Worm (Caenorhabditis elegans) whole organism, midembryonic: ENCODE results near the gene gcy-34.
A peak's percentile ranks its signal among the peaks of the same experiment; 100 is the strongest.

Source experiments
- T22C8.4 ChIP-seq: fragments of 200-800 bp; sonication (Bioruptor generic); IDR thresholded peaks from 2 replicates; pipeline ENCODE4 v1.3.6; 2022; ENCODE audit warnings: missing genetic modification characterization, missing compliant biosample characterization
- cog-1 ChIP-seq: sonication (generic microtip); optimal IDR thresholded peaks from 2 replicates; lab custom pipeline; 2016; ENCODE audit warnings: missing genetic modification characterization, missing compliant biosample characterization
- flt-1 ChIP-seq: fragments of 200-800 bp; sonication (Bioruptor generic); IDR thresholded peaks from 2 replicates; pipeline ENCODE4 v1.3.6; 2022; ENCODE audit warnings: missing genetic modification characterization, missing compliant biosample characterization
- klf-2 ChIP-seq: fragments of 200-800 bp; sonication (Bioruptor generic); conservative IDR thresholded peaks from 2 replicates; pipeline ENCODE4 v1.3.6; 2022; ENCODE audit warnings: missing genetic modification reagents, missing genetic modification characterization, missing compliant biosample characterization
- med-1 ChIP-seq: sonication (generic microtip); optimal IDR thresholded peaks from 2 replicates; lab custom pipeline; 2017; ENCODE audit warnings: missing genetic modification characterization, mild to moderate bottlenecking, missing compliant biosample characterization, antibody characterized with exemption, missing genetic modification reagents; ENCODE audit not compliant: insufficient read depth
- ref-1 ChIP-seq: fragments of 200-800 bp; sonication (Bioruptor generic); conservative IDR thresholded peaks from 2 replicates; pipeline ENCODE4 v1.3.6; 2022; ENCODE audit warnings: missing genetic modification reagents, missing genetic modification characterization, missing compliant biosample characterization
- tab-1 ChIP-seq: fragments of 200-800 bp; sonication (Bioruptor generic); IDR thresholded peaks from 2 replicates; pipeline ENCODE4 v1.3.6; 2022; ENCODE audit warnings: missing genetic modification characterization, missing compliant biosample characterization
- ztf-23 ChIP-seq: fragments of 200-800 bp; sonication (Bioruptor generic); IDR thresholded peaks from 2 replicates; pipeline ENCODE4 v1.3.6; 2022; ENCODE audit warnings: missing genetic modification reagents, missing genetic modification characterization, missing compliant biosample characterization
- ztf-29 ChIP-seq: fragments of 200-800 bp; sonication (Bioruptor generic); IDR thresholded peaks from 2 replicates; pipeline ENCODE4 v1.3.6; 2022; ENCODE audit warnings: missing genetic modification reagents, missing genetic modification characterization, missing compliant biosample characterization

The gcy-34 gene

ce11 chrV:13409089-13409488, 23.4 kb upstream of the gcy-34 start:
- TF ChIP-seq ztf-29 (GFP tag; lab: Robert Waterston, UW): no peak
- TF ChIP-seq flt-1 (GFP tag; lab: Robert Waterston, UW): no peak
- no peak for TF ChIP-seq T22C8.4
- no peak for TF ChIP-seq ztf-23 (GFP tag; lab: Robert Waterston, UW)
- TF ChIP-seq tab-1: no peak
- no peak for TF ChIP-seq ref-1 (GFP tag; lab: Robert Waterston, UW)
- no peak for TF ChIP-seq klf-2 (GFP tag; lab: Robert Waterston, UW)
- no peak for TF ChIP-seq cog-1
- no peak for TF ChIP-seq med-1 (GFP tag; lab: Kevin White, UChicago)

- TF ChIP-seq T22C8.4 (no peak), tab-1 (no peak), med-1 (GFP tag; lab: Kevin White, UChicago) (no peak), ztf-23 (GFP tag; lab: Robert Waterston, UW) (no peak), cog-1 (no peak), klf-2 (GFP tag; lab: Robert Waterston, UW) (no peak), flt-1 (GFP tag; lab: Robert Waterston, UW) (no peak)
These were observed 22.7 kb upstream of the gcy-34 start for ce11 chrV:13408440-13408839.

- TF ChIP-seq cog-1 (no peak), klf-2 (GFP tag; lab: Robert Waterston, UW) (no peak)
These were observed 22.2 kb upstream of the gcy-34 start, which contains the start of gene F53F1.3 for ce11 chrV:13407913-13408312. Gene F53F1.3, plus strand, starts transcription at chrV:13408242.

- no peak for TF ChIP-seq ztf-29 (GFP tag; lab: Robert Waterston, UW)
- no peak for TF ChIP-seq klf-2 (GFP tag; lab: Robert Waterston, UW)
- TF ChIP-seq tab-1: no peak
- TF ChIP-seq ref-1 (GFP tag; lab: Robert Waterston, UW): no peak
- TF ChIP-seq T22C8.4: no peak
- TF ChIP-seq med-1 (GFP tag; lab: Kevin White, UChicago): no peak
- TF ChIP-seq cog-1: no peak
- no peak for TF ChIP-seq flt-1 (GFP tag; lab: Robert Waterston, UW)
- no peak for TF ChIP-seq ztf-23 (GFP tag; lab: Robert Waterston, UW)
These were observed 20.8 kb upstream of the gcy-34 start, which contains the start of gene F53F1.2 for ce11 chrV:13406511-13406910. Gene F53F1.2, plus strand, starts transcription at chrV:13406816.

ce11 chrV:13406032-13406431, 20.3 kb upstream of the gcy-34 start, which contains the start of gene cutl-1:
Gene cutl-1, minus strand, starts transcription at chrV:13406114.
- TF ChIP-seq ztf-29 (GFP tag; lab: Robert Waterston, UW) (no peak), ref-1 (GFP tag; lab: Robert Waterston, UW) (no peak), tab-1 (no peak), T22C8.4 (no peak), flt-1 (GFP tag; lab: Robert Waterston, UW) (no peak), klf-2 (GFP tag; lab: Robert Waterston, UW) (no peak), ztf-23 (GFP tag; lab: Robert Waterston, UW) (no peak), med-1 (GFP tag; lab: Kevin White, UChicago) (no peak), cog-1 (no peak)

ce11 chrV:13402524-13402923, 16.8 kb upstream of the gcy-34 start:
- TF ChIP-seq med-1 (GFP tag; lab: Kevin White, UChicago): no peak
- no peak for TF ChIP-seq ref-1 (GFP tag; lab: Robert Waterston, UW)
- no peak for TF ChIP-seq ztf-23 (GFP tag; lab: Robert Waterston, UW)
- no peak for TF ChIP-seq cog-1
- TF ChIP-seq T22C8.4: no peak

ce11 chrV:13401669-13402068, 16.0 kb upstream of the gcy-34 start:
- TF ChIP-seq med-1 (GFP tag; lab: Kevin White, UChicago) (no peak), flt-1 (GFP tag; lab: Robert Waterston, UW) (no peak), ztf-23 (GFP tag; lab: Robert Waterston, UW) (no peak), tab-1 (no peak), ref-1 (GFP tag; lab: Robert Waterston, UW) (no peak), T22C8.4 (no peak), ztf-29 (GFP tag; lab: Robert Waterston, UW) (no peak), klf-2 (GFP tag; lab: Robert Waterston, UW) (no peak), cog-1 (no peak)

- TF ChIP-seq cog-1 (peak; percentile 65), flt-1 (GFP tag; lab: Robert Waterston, UW) (peak; percentile 71), klf-2 (GFP tag; lab: Robert Waterston, UW) (0 out of 2 replicates have a peak, but pooled peaks have one; percentile 43), ztf-23 (GFP tag; lab: Robert Waterston, UW) (0 out of 2 replicates have a peak, but pooled peaks have one; percentile 39), T22C8.4 (no peak), tab-1 (no peak), ztf-29 (GFP tag; lab: Robert Waterston, UW) (0 out of 2 replicates have a peak, but pooled peaks have one; percentile 27)
These were observed 10.7 kb upstream of the gcy-34 start for ce11 chrV:13396426-13396825.

ce11 chrV:13394968-13395367, 9.3 kb upstream of the gcy-34 start:
- no peak for TF ChIP-seq cog-1
- 0 out of 2 replicates have a peak, but pooled peaks have one; percentile 12 for TF ChIP-seq ztf-23 (GFP tag; lab: Robert Waterston, UW)

ce11 chrV:13393333-13393803, 7.7 kb upstream of the gcy-34 start:
- TF ChIP-seq flt-1 (GFP tag; lab: Robert Waterston, UW) (peak; percentile 34; the same call in 1 of the 2 replicates), klf-2 (GFP tag; lab: Robert Waterston, UW) (no peak), ztf-29 (GFP tag; lab: Robert Waterston, UW) (no peak), med-1 (GFP tag; lab: Kevin White, UChicago) (no peak), tab-1 (no peak)
